Worm (Caenorhabditis elegans): Measurements from ENCODE around the gene irld-56.

Gene irld-56

ce11 chrIV:14033752-14034570, 14.2 kb upstream of the irld-56 start (continued):
- TF ChIP-seq madf-10 (tag; optimal IDR thresholded peaks at IDR 0.05), result peak; percentile 44
- TF ChIP-seq let-526 (GFP tag; IDR thresholded peaks at IDR 0.05), result peak; percentile 69; the same call in 1 of the 2 replicates
- peak; percentile 40; the same call in 1 of the 2 replicates for TF ChIP-seq Y67H2A.10 (GFP tag; conservative IDR thresholded peaks at IDR 0.05)
- peak; percentile 94 for TF ChIP-seq egrh-3 (GFP tag; IDR thresholded peaks at IDR 0.05)
- peak; percentile 77 for TF ChIP-seq repo-1 (tag; optimal IDR thresholded peaks at IDR 0.05)
- peak; percentile 43 for TF ChIP-seq lin-40 (tag; optimal IDR thresholded peaks at IDR 0.05)
- TF ChIP-seq ets-4 (GFP tag; optimal IDR thresholded peaks at IDR 0.05), result peak; percentile 21
- peak; percentile 34; the same call in 1 of the 2 replicates for TF ChIP-seq Y56A3A.18 (GFP tag; IDR thresholded peaks at IDR 0.05)
- TF ChIP-seq rpc-1 (optimal IDR thresholded peaks at IDR 0.05), result no peak
- TF ChIP-seq rpc-1 (tag; optimal IDR thresholded peaks at IDR 0.05), result no peak
- peak; percentile 69 for TF ChIP-seq K12H6.12 (tag; optimal IDR thresholded peaks at IDR 0.05)
- no peak for TF ChIP-seq aptf-3 (GFP tag; IDR thresholded peaks at IDR 0.05)
- TF ChIP-seq madf-8 (GFP tag; conservative IDR thresholded peaks at IDR 0.05), result no peak
- TF ChIP-seq ztf-25 (GFP tag; IDR thresholded peaks at IDR 0.05), result no peak
- TF ChIP-seq K11D2.4 (GFP tag; IDR thresholded peaks at IDR 0.05), result peak; percentile 54; the same call in 1 of the 2 replicates
- no peak for TF ChIP-seq aptf-2 (GFP tag; conservative IDR thresholded peaks at IDR 0.05)
- no peak for TF ChIP-seq Y95B8A.8 (GFP tag; IDR thresholded peaks at IDR 0.05)
- peak; percentile 37 for TF ChIP-seq die-1 (tag; optimal IDR thresholded peaks at IDR 0.05)
- peak; percentile 51 for TF ChIP-seq akir-1 (GFP tag; optimal IDR thresholded peaks at IDR 0.05)

DNA sequence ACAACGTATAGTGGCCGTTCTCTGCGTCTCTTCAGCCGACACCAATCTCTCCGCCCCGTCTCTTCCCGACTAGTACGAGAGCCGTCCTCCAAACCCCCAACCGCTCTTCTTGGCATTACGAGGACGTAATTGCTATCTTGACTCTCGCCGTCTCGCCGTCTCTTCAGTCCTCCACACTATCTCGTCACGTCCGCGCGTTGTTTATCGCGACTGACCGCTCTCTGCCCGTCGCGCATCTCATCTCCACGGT, 13.6 kb upstream of the irld-56 start:
- TF ChIP-seq ztf-18 (tag; optimal IDR thresholded peaks at IDR 0.05) (peak; percentile 41), nhr-120 (GFP tag; IDR thresholded peaks at IDR 0.05) (no peak), hmg-1.2 (GFP tag; IDR thresholded peaks at IDR 0.05) (peak; percentile 96), attf-5 (GFP tag; optimal IDR thresholded peaks at IDR 0.05) (peak; percentile 43), chd-7 (tag; optimal IDR thresholded peaks at IDR 0.05) (no peak), snpc-4 (GFP tag; optimal IDR thresholded peaks at IDR 0.05) (no peak), snpc-4 (tag; optimal IDR thresholded peaks at IDR 0.05) (peak in 2 of 4 experiments; percentile 14 to 31), nhr-80 (tag; optimal IDR thresholded peaks at IDR 0.05) (peak; percentile 70), B0019.2 (GFP tag; conservative IDR thresholded peaks at IDR 0.05) (no peak), lin-40 (tag; optimal IDR thresholded peaks at IDR 0.05) (peak; percentile 51), zfh-2 (GFP tag; conservative IDR thresholded peaks at IDR 0.05) (peak; percentile 98), mcd-1 (GFP tag; IDR thresholded peaks at IDR 0.05) (0 out of 2 replicates have a peak, but pooled peaks have one; percentile 1)

ce11 chrIV:14032620-14033501, 13.1 kb upstream of the irld-56 start:
- no peak for TF ChIP-seq him-1 (tag; optimal IDR thresholded peaks at IDR 0.05)
- TF ChIP-seq C06A6.2 (GFP tag; conservative IDR thresholded peaks at IDR 0.05), result peak; percentile 76
- TF ChIP-seq F57A8.1 (GFP tag; optimal IDR thresholded peaks at IDR 0.05), result no peak
- TF ChIP-seq ztf-28 (GFP tag; IDR thresholded peaks at IDR 0.05), result no peak
- peak; percentile 58 for TF ChIP-seq ztf-26 (tag; optimal IDR thresholded peaks at IDR 0.05)
- TF ChIP-seq lin-54 (GFP tag; optimal IDR thresholded peaks at IDR 0.05), result peak; percentile 53
- TF ChIP-seq lsl-1 (GFP tag; optimal IDR thresholded peaks at IDR 0.05), result no peak
- no peak for TF ChIP-seq Y53G8AR.9 (GFP tag; conservative IDR thresholded peaks at IDR 0.05)
- TF ChIP-seq madf-3 (GFP tag; IDR thresholded peaks at IDR 0.05), result peak; percentile 83
- TF ChIP-seq attf-5 (GFP tag; optimal IDR thresholded peaks at IDR 0.05), result peak; percentile 69
- TF ChIP-seq snpc-1.3 (tag; optimal IDR thresholded peaks at IDR 0.05; ENCODE audit: insufficient read depth), result no peak
- TF ChIP-seq madf-10 (tag; optimal IDR thresholded peaks at IDR 0.05), result peak; percentile 65
- TF ChIP-seq B0261.1 (tag; optimal IDR thresholded peaks at IDR 0.05), result no peak
- no peak for TF ChIP-seq sptf-2 (GFP tag; optimal IDR thresholded peaks at IDR 0.05)
- TF ChIP-seq K11D2.4 (GFP tag; IDR thresholded peaks at IDR 0.05), result peak; percentile 62; the same call in 1 of the 2 replicates
- TF ChIP-seq rcor-1 (GFP tag; IDR thresholded peaks at IDR 0.05), result peak; percentile 32; the same call in 1 of the 2 replicates
- TF ChIP-seq tlf-1 (GFP tag; optimal IDR thresholded peaks at IDR 0.05), result peak; percentile 14
- TF ChIP-seq dpl-1 (GFP tag; optimal IDR thresholded peaks at IDR 0.05), result no peak

Measured in whole organism, young adult.